Worm (Caenorhabditis elegans): ENCODE measurements around the gene F32D8.15.

ce11 chrV:10904795-10905194 lies 947 bp downstream of the F32D8.15 start:
- TF ChIP-seq sptf-1 (tag; optimal IDR thresholded peaks at IDR 0.05) (no peak), tbx-2 (tag; optimal IDR thresholded peaks at IDR 0.05) (no peak), dpl-1 (GFP tag; optimal IDR thresholded peaks at IDR 0.05) (no peak), pqm-1 (tag; optimal IDR thresholded peaks at IDR 0.05) (no peak), fkh-10 (GFP tag; optimal IDR thresholded peaks at IDR 0.05) (peak; percentile 69), blmp-1 (tag; optimal IDR thresholded peaks at IDR 0.05) (peak; percentile 61), lin-35 (GFP tag; optimal IDR thresholded peaks at IDR 0.05) (no peak), unc-62 (GFP tag; optimal IDR thresholded peaks at IDR 0.05) (no peak), efl-1 (optimal IDR thresholded peaks at IDR 0.05) (no peak), efl-1 (GFP tag; optimal IDR thresholded peaks at IDR 0.05 in 1 of 2) (no peak), nhr-28 (tag; optimal IDR thresholded peaks at IDR 0.05) (no peak), skn-1 (tag; optimal IDR thresholded peaks at IDR 0.05) (no peak), snpc-4 (tag; optimal IDR thresholded peaks at IDR 0.05) (no peak), zag-1 (tag; optimal IDR thresholded peaks at IDR 0.05) (no peak)
